Fruit fly (Drosophila melanogaster): Measurements from ENCODE around the gene CG2217.

dm6 chr3R:30422871-30423270 is at the start of gene CG2217, which contains the start of gene CG42740:
- TF ChIP-seq psq (optimal IDR thresholded peaks at IDR 0.05) (no peak), Sin3A (optimal IDR thresholded peaks at IDR 0.05) (no peak), Myc (optimal IDR thresholded peaks at IDR 0.05) (no peak), insv (optimal IDR thresholded peaks at IDR 0.05) (no peak), h (optimal IDR thresholded peaks at IDR 0.05) (no peak)
